Worm (Caenorhabditis elegans): ENCODE data around the gene txbp-3.

Gene txbp-3

DNA sequence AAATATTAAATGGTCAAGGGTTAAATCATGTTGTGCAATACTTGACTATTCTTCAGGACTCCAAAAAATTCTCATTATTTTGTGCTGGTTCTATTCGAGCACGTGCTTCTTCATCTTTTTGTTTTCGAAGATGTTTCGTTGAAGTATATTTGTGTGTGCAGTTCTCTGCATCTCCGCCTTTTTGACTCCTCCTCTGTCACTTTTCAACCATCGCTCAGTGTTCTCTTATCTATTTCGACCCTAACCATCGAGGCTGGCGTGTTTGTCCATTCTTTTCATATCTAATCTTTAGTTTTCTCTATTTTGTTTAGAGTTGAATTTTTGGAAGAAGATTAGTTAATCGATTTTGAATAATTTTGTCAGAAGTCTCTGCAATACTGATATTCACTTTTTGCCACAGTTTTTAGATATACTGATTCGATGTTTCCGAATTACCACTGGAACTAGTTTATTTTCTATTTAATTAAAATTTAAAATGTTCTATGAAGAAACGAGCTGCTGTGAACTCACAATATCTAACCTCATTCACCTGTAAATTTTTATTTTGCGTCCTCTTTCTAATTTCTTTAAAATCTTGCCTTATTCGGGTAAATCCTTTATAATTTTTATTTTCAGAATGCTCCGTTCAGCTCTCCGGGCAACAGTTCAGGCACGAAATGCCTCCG is 30.0 kb upstream of the txbp-3 start, which contains the start of gene alh-1:
Gene alh-1, plus strand, starts transcription at position 615 of the 665 bp plus-strand sequence.
- peak in 1 of 2 experiments; percentile 32 for TF ChIP-seq lsy-2 (tag; optimal IDR thresholded peaks at IDR 0.05)
- no peak for TF ChIP-seq ceh-16 (tag; optimal IDR thresholded peaks at IDR 0.05)
- no peak for TF ChIP-seq elt-1 (tag; optimal IDR thresholded peaks at IDR 0.05)
- TF ChIP-seq nhr-129 (tag; optimal IDR thresholded peaks at IDR 0.05) = peak; percentile 43
- no peak for TF ChIP-seq ZK546.5 (tag; optimal IDR thresholded peaks at IDR 0.05)
- no peak for TF ChIP-seq unc-39 (tag; optimal IDR thresholded peaks at IDR 0.05)
- no peak for TF ChIP-seq ceh-82 (tag; optimal IDR thresholded peaks at IDR 0.05)
- TF ChIP-seq lin-39 (tag; optimal IDR thresholded peaks at IDR 0.05) = no peak
- TF ChIP-seq gmeb-1 (tag; optimal IDR thresholded peaks at IDR 0.05) = peak; percentile 1
- TF ChIP-seq nhr-11 (tag; optimal IDR thresholded peaks at IDR 0.05) = no peak
- TF ChIP-seq mbf-1 (tag; optimal IDR thresholded peaks at IDR 0.05) = no peak
- no peak for TF ChIP-seq lin-13 (GFP tag; optimal IDR thresholded peaks at IDR 0.05)
- TF ChIP-seq ama-1 (optimal IDR thresholded peaks at IDR 0.05) = no peak
- TF ChIP-seq skn-1 (tag; optimal IDR thresholded peaks at IDR 0.05) = no peak
- TF ChIP-seq snpc-4 (tag; optimal IDR thresholded peaks at IDR 0.05) = no peak
- TF ChIP-seq nhr-6 (tag; optimal IDR thresholded peaks at IDR 0.05) = no peak
- TF ChIP-seq sma-9 (GFP tag; optimal IDR thresholded peaks at IDR 0.05) = peak; percentile 67
- TF ChIP-seq sma-9 (tag; optimal IDR thresholded peaks at IDR 0.05) = no peak
- TF ChIP-seq nhr-77 (tag; optimal IDR thresholded peaks at IDR 0.05) = no peak
- no peak for TF ChIP-seq elt-3 (tag; optimal IDR thresholded peaks at IDR 0.05)
- no peak for TF ChIP-seq nhr-25 (tag; optimal IDR thresholded peaks at IDR 0.05)
- no peak for TF ChIP-seq nhr-237 (tag; optimal IDR thresholded peaks at IDR 0.05)
- no peak for TF ChIP-seq mab-5 (tag; optimal IDR thresholded peaks at IDR 0.05)
- TF ChIP-seq unc-62 (GFP tag; optimal IDR thresholded peaks at IDR 0.05) = no peak
- TF ChIP-seq F13H6.1 (tag; optimal IDR thresholded peaks at IDR 0.05) = peak; percentile 36
- peak; percentile 69 for TF ChIP-seq fos-1 (tag; optimal IDR thresholded peaks at IDR 0.05)
- TF ChIP-seq dmd-4 (tag; optimal IDR thresholded peaks at IDR 0.05) = no peak
- no peak for TF ChIP-seq zag-1 (tag; optimal IDR thresholded peaks at IDR 0.05)

DNA sequence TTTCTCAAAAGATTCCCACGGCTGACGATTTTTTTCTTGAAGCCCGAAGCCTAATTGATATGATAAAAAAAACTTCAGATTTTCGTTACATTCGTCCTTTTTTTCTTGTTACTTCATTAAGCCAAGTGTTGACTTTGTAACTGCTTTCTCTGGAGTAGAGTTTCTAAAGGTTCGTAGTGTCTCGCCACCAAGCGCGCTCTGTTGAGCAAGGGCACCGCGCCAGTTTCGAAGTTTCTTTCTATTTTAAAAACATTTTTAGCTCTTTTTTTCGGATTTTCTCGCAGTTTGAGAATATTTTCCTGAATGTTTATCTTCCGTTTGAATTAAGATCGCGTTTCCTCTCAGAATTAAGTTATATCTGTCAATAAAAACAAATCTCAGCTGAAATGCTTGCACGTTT is 29.3 kb upstream of the txbp-3 start:
- TF ChIP-seq unc-55 (GFP tag; optimal IDR thresholded peaks at IDR 0.05) = peak; percentile 59
- TF ChIP-seq nhr-77 (tag; optimal IDR thresholded peaks at IDR 0.05) = no peak
- TF ChIP-seq skn-1 (tag; optimal IDR thresholded peaks at IDR 0.05) = no peak
- TF ChIP-seq ama-1 (optimal IDR thresholded peaks at IDR 0.05) = no peak
- TF ChIP-seq ceh-82 (tag; optimal IDR thresholded peaks at IDR 0.05) = no peak
- TF ChIP-seq sma-3 (GFP tag; optimal IDR thresholded peaks at IDR 0.05) = no peak

DNA sequence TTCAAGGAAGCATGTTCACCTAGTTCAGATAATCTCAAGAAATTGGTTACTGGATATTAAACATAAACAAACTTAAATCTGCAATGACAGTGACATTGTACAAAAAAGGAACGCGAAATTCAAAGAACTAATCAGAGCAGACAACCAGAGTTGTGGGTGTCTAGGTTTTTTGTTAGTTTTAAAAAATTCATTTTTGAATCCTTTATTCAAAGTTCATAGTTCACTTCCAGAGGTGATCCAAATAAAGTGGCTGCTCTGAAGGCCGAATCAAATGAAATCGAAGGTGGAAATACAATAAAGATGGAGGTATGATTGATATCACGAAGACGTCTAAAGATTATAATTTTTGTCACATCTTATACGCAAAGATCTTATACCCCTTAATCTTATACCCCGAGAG is 27.1 kb upstream of the txbp-3 start, which contains the start of gene ttbk-6:
Gene ttbk-6, plus strand, starts transcription at position 301 of the 400 bp plus-strand sequence.
- TF ChIP-seq lin-11 (tag; optimal IDR thresholded peaks at IDR 0.05) = no peak
- no peak for TF ChIP-seq peb-1 (tag; optimal IDR thresholded peaks at IDR 0.05)
- no peak for TF ChIP-seq nhr-6 (tag; optimal IDR thresholded peaks at IDR 0.05)
- TF ChIP-seq ztf-1 (GFP tag; conservative IDR thresholded peaks at IDR 0.05) = no peak
- TF ChIP-seq nhr-77 (tag; optimal IDR thresholded peaks at IDR 0.05) = no peak
- no peak for TF ChIP-seq ama-1 (optimal IDR thresholded peaks at IDR 0.05)

DNA sequence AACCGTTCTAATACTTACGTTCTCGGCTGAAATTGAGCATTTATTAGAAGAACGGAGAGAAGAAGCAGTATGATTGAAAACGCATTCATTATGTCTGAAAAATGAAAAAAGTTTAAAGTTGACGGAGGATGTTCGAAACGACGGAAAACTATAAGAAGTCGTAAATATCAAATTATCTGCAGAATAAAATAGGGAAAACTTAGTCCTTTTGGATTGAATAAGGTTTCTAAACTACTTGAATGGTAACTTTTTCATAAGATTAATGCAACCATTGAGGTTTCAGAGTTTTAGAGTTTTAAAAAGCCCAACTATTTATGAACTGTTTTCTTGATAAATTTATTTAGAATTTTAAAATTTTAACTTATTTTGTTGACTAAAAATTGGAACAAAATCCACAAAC is 24.2 kb upstream of the txbp-3 start, which contains the start of gene C45G9.12:
Gene C45G9.12, minus strand, starts transcription at position 101 of the 400 bp plus-strand sequence.
- no peak for TF ChIP-seq zag-1 (tag; optimal IDR thresholded peaks at IDR 0.05)
- TF ChIP-seq blmp-1 (tag; optimal IDR thresholded peaks at IDR 0.05; ENCODE audit: insufficient read depth) = no peak
- no peak for TF ChIP-seq nhr-10 (tag; optimal IDR thresholded peaks at IDR 0.05)
- no peak for TF ChIP-seq fos-1 (tag; optimal IDR thresholded peaks at IDR 0.05)
- TF ChIP-seq ztf-4 (tag; optimal IDR thresholded peaks at IDR 0.05) = no peak
- no peak for TF ChIP-seq nhr-77 (tag; optimal IDR thresholded peaks at IDR 0.05)
- no peak for TF ChIP-seq sem-4 (tag; optimal IDR thresholded peaks at IDR 0.05)
